Worm (Caenorhabditis elegans): ENCODE results near the gene lgl-1.

DNA sequence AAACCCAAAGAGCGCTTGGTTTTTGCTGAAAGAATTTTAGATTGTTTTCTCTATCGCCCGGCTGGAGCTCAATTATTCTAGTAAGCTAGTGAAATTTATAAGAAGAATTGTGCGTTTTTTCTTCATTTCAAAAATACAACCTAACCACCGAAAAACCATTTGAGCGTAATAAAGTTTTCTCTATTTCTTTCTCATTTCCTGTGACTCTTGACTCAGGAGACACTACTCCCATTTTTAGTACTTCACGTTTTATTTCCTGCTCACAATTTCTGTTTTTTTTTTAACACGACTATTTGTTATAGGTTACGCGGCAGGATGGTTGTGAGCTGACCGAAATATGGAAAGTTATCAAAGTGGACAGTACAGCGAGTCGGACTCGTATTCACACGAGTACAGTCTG, 42.1 kb upstream of the lgl-1 start, which contains the start of gene F35H12.6:
- no peak for TF ChIP-seq snpc-4 (tag; optimal IDR thresholded peaks at IDR 0.05)
- TF ChIP-seq ZK546.5 (tag; optimal IDR thresholded peaks at IDR 0.05), result no peak
- no peak for TF ChIP-seq unc-39 (tag; optimal IDR thresholded peaks at IDR 0.05)
- TF ChIP-seq aly-2 (tag; optimal IDR thresholded peaks at IDR 0.05), result no peak
- TF ChIP-seq unc-62 (GFP tag; optimal IDR thresholded peaks at IDR 0.05), result no peak
- no peak for TF ChIP-seq crh-2 (tag; optimal IDR thresholded peaks at IDR 0.05)
